Worm (Caenorhabditis elegans): Measurements from ENCODE around the gene F26F12.4.

Gene F26F12.4

DNA sequence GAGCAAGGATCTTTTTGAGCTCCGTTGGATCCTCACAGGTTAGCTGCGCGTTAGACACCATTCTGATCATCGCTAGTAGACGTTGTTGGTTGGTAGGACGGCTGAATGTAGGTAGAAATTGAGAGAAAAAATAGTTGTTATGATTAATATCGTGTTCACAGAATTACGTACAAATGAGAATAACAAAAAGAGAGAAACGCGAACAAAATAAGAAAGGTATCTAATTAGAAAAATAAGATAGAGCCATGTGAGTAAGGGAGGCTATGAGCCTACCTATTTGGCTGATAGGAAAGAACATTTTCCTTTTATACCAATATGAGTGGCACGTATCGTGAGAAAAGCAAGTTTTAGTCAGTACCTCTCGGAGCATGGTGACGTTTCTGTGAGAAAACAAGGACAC is 14.6 kb upstream of the F26F12.4 start, which contains the start of gene C04E6.8:
TSS of gene C04E6.8 (minus strand) at position 101 of the 400 bp plus-strand sequence.
- TF ChIP-seq tbx-8 (GFP tag; optimal IDR thresholded peaks at IDR 0.05) (no peak), unc-62 (GFP tag; optimal IDR thresholded peaks at IDR 0.05) (no peak), zip-8 (tag; optimal IDR thresholded peaks at IDR 0.05) (no peak), unc-120 (tag; optimal IDR thresholded peaks at IDR 0.05; ENCODE audit: poor library complexity, severe bottlenecking) (no peak), sem-2 (GFP tag; optimal IDR thresholded peaks at IDR 0.05) (no peak), nhr-76 (tag; optimal IDR thresholded peaks at IDR 0.05) (no peak), snpc-4 (tag; optimal IDR thresholded peaks at IDR 0.05) (no peak), hlh-1 (tag; optimal IDR thresholded peaks at IDR 0.05) (no peak), ham-2 (GFP tag; optimal IDR thresholded peaks at IDR 0.05) (no peak), cnd-1 (tag; optimal IDR thresholded peaks at IDR 0.05) (no peak), ceh-83 (GFP tag; optimal IDR thresholded peaks at IDR 0.05) (no peak), unc-39 (tag; optimal IDR thresholded peaks at IDR 0.05) (no peak), ceh-39 (tag; optimal IDR thresholded peaks at IDR 0.05) (no peak)

ce11 chrV:5882429-5882828 is 13.3 kb upstream of the F26F12.4 start:
- TF ChIP-seq ceh-83 (GFP tag; optimal IDR thresholded peaks at IDR 0.05) (no peak), snpc-4 (tag; optimal IDR thresholded peaks at IDR 0.05) (no peak), blmp-1 (tag; optimal IDR thresholded peaks at IDR 0.05) (no peak), mls-2 (tag; optimal IDR thresholded peaks at IDR 0.05) (no peak), ztf-11 (tag; optimal IDR thresholded peaks at IDR 0.05) (no peak), ces-1 (GFP tag; optimal IDR thresholded peaks at IDR 0.05) (no peak), ceh-43 (GFP tag; optimal IDR thresholded peaks at IDR 0.05) (no peak), unc-39 (tag; optimal IDR thresholded peaks at IDR 0.05) (no peak), mep-1 (tag; optimal IDR thresholded peaks at IDR 0.05) (no peak), ham-2 (GFP tag; optimal IDR thresholded peaks at IDR 0.05) (no peak), unc-120 (tag; optimal IDR thresholded peaks at IDR 0.05; ENCODE audit: poor library complexity, severe bottlenecking) (no peak), zip-8 (tag; optimal IDR thresholded peaks at IDR 0.05) (no peak), cnd-1 (tag; optimal IDR thresholded peaks at IDR 0.05) (no peak), flh-1 (GFP tag; optimal IDR thresholded peaks at IDR 0.05) (no peak), elt-3 (tag; optimal IDR thresholded peaks at IDR 0.05) (no peak), lin-13 (tag; optimal IDR thresholded peaks at IDR 0.05) (no peak), tbx-8 (GFP tag; optimal IDR thresholded peaks at IDR 0.05) (no peak), lsy-2 (tag; optimal IDR thresholded peaks at IDR 0.05) (no peak), drap-1 (GFP tag; optimal IDR thresholded peaks at IDR 0.05) (no peak)

DNA sequence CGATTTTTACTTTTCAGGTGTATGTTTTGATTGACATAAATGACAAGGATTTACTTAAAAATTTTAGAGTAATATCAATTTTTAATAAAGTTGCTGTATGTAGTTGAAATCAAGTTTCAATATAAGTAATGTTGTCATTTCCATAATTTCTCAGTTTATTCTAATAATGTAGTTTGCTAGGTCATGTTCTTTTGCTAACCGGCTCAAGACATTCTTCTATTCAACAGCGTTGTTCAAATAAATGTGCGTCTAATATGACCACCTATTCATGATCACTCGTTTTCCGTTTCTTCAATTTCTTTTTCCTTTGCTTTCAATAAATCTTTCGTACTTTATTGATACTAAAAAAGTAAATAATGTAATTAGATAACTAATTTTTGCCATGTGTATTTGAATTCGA is 10.9 kb upstream of the F26F12.4 start, which contains the start of gene C02G6.3:
TSS of gene C02G6.3 (plus strand) at position 301 of the 400 bp plus-strand sequence.
- TF ChIP-seq tbx-8 (GFP tag; optimal IDR thresholded peaks at IDR 0.05) (no peak), nhr-2 (tag; optimal IDR thresholded peaks at IDR 0.05) (no peak), hlh-1 (tag; optimal IDR thresholded peaks at IDR 0.05) (no peak), flh-1 (GFP tag; optimal IDR thresholded peaks at IDR 0.05) (no peak), lin-13 (tag; optimal IDR thresholded peaks at IDR 0.05) (no peak), mep-1 (tag; optimal IDR thresholded peaks at IDR 0.05) (no peak), drap-1 (GFP tag; optimal IDR thresholded peaks at IDR 0.05) (no peak), ces-1 (GFP tag; optimal IDR thresholded peaks at IDR 0.05) (no peak), snpc-4 (tag; optimal IDR thresholded peaks at IDR 0.05) (no peak), unc-39 (tag; optimal IDR thresholded peaks at IDR 0.05) (no peak), ceh-39 (tag; optimal IDR thresholded peaks at IDR 0.05) (no peak), pha-4 (tag; optimal IDR thresholded peaks at IDR 0.05) (no peak), sem-2 (GFP tag; optimal IDR thresholded peaks at IDR 0.05) (no peak)

DNA sequence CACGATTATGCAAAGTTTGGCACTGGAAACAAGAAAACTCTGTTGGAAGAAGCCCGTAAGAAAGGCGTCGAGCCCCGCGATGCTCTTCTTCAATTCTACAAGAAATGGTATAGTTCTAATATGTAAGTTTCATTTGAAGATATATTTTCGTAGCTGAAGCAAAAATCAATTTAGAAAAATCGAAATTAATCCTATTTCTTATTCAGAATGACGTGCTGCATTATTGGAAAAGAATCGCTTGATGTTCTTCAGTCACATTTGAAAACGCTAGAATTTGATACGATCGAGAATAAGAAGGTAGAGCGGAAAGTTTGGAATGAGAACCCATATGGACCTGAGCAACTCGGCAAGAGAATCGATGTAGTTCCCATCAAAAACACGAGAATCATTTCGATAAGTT is 7.8 kb upstream of the F26F12.4 start:
- no peak for TF ChIP-seq lin-32 (GFP tag; optimal IDR thresholded peaks at IDR 0.05)
- no peak for TF ChIP-seq cnd-1 (tag; optimal IDR thresholded peaks at IDR 0.05)
- no peak for TF ChIP-seq lsy-2 (tag; optimal IDR thresholded peaks at IDR 0.05)
- no peak for TF ChIP-seq ceh-39 (tag; optimal IDR thresholded peaks at IDR 0.05)
- no peak for TF ChIP-seq mep-1 (tag; optimal IDR thresholded peaks at IDR 0.05)
- TF ChIP-seq mab-5 (tag; optimal IDR thresholded peaks at IDR 0.05): no peak
- no peak for TF ChIP-seq elt-1 (tag; optimal IDR thresholded peaks at IDR 0.05; ENCODE audit: borderline replicate concordance, insufficient read depth)
- no peak for TF ChIP-seq hlh-1 (tag; optimal IDR thresholded peaks at IDR 0.05)
- TF ChIP-seq unc-39 (tag; optimal IDR thresholded peaks at IDR 0.05): no peak
- no peak for TF ChIP-seq snpc-4 (tag; optimal IDR thresholded peaks at IDR 0.05)
- TF ChIP-seq nhr-76 (tag; optimal IDR thresholded peaks at IDR 0.05): no peak
- no peak for TF ChIP-seq tbx-8 (GFP tag; optimal IDR thresholded peaks at IDR 0.05)
- no peak for TF ChIP-seq blmp-1 (tag; optimal IDR thresholded peaks at IDR 0.05)
- TF ChIP-seq ceh-43 (GFP tag; optimal IDR thresholded peaks at IDR 0.05): no peak
- no peak for TF ChIP-seq drap-1 (GFP tag; optimal IDR thresholded peaks at IDR 0.05)
- TF ChIP-seq lin-13 (tag; optimal IDR thresholded peaks at IDR 0.05): no peak

ce11 chrV:5871759-5872158 is 2.6 kb upstream of the F26F12.4 start, which contains the start of gene C02G6.2:
C02G6.2 (plus strand) TSS chrV:5872059.
- TF ChIP-seq unc-120 (tag; optimal IDR thresholded peaks at IDR 0.05; ENCODE audit: poor library complexity, severe bottlenecking) (no peak), sptf-1 (tag; optimal IDR thresholded peaks at IDR 0.05) (no peak), ztf-11 (tag; optimal IDR thresholded peaks at IDR 0.05) (no peak), mep-1 (tag; optimal IDR thresholded peaks at IDR 0.05) (no peak), nhr-2 (tag; optimal IDR thresholded peaks at IDR 0.05) (no peak), nhr-12 (tag; optimal IDR thresholded peaks at IDR 0.05) (no peak), lin-13 (tag; optimal IDR thresholded peaks at IDR 0.05) (no peak), ceh-43 (GFP tag; optimal IDR thresholded peaks at IDR 0.05) (no peak), mls-2 (tag; optimal IDR thresholded peaks at IDR 0.05) (no peak), sem-2 (GFP tag; optimal IDR thresholded peaks at IDR 0.05) (no peak), ceh-39 (tag; optimal IDR thresholded peaks at IDR 0.05) (no peak), elt-1 (tag; optimal IDR thresholded peaks at IDR 0.05; ENCODE audit: borderline replicate concordance, insufficient read depth) (no peak)
